Fruit fly (Drosophila melanogaster) whole organism, embryonic: Measurements from ENCODE around the gene VhaM9.7-d.
A peak's percentile ranks its signal among the peaks of the same experiment; 100 is the strongest.

Experiments
- Antp ChIP-seq: fragments of 200-800 bp; sonication (Bioruptor generic); optimal IDR thresholded peaks from 3 replicates; lab custom pipeline; 2016; ENCODE audit warnings: missing biosample characterization, missing genetic modification characterization
- BtbVII ChIP-seq: fragments of 200-800 bp; sonication (Bioruptor generic); optimal IDR thresholded peaks from 3 replicates; lab custom pipeline; 2017; ENCODE audit warnings: missing biosample characterization, mild to moderate bottlenecking, missing genetic modification characterization
- CG1024 ChIP-seq: fragments of 200-800 bp; sonication (Bioruptor generic); IDR thresholded peaks from 2 replicates; pipeline ENCODE4 v1.3.6; 2022; ENCODE audit warnings: missing biosample characterization, missing genetic modification characterization
- CG10267 ChIP-seq: fragments of 200-800 bp; sonication (Bioruptor generic); optimal IDR thresholded peaks from 2 replicates; lab custom pipeline; 2018; ENCODE audit warnings: missing biosample characterization, mild to moderate bottlenecking, missing genetic modification characterization, moderate library complexity
- CG12219 ChIP-seq: fragments of 200-800 bp; sonication (Bioruptor generic); optimal IDR thresholded peaks from 3 replicates; lab custom pipeline; 2018; ENCODE audit warnings: missing biosample characterization, mild to moderate bottlenecking, missing genetic modification characterization
- CG12659 ChIP-seq: fragments of 200-800 bp; sonication (Bioruptor generic); optimal IDR thresholded peaks from 3 replicates; lab custom pipeline; 2017; ENCODE audit warnings: mild to moderate bottlenecking, missing biosample characterization, missing genetic modification reagents, missing genetic modification characterization
- CG15073 ChIP-seq: fragments of 200-800 bp; sonication (Bioruptor generic); optimal IDR thresholded peaks from 2 replicates; lab custom pipeline; 2016; ENCODE audit warnings: missing biosample characterization, missing genetic modification characterization
- CG16813 ChIP-seq: fragments of 200-800 bp; sonication (Bioruptor generic); IDR thresholded peaks from 3 replicates; pipeline ENCODE4 v1.3.6; 2022; ENCODE audit warnings: missing biosample characterization, missing genetic modification characterization; ENCODE audit not compliant: partially characterized antibody
- CG17568 ChIP-seq: fragments of 200-800 bp; sonication (Bioruptor generic); optimal IDR thresholded peaks from 2 replicates; lab custom pipeline; 2018; ENCODE audit warnings: missing biosample characterization, mild to moderate bottlenecking, missing genetic modification characterization, moderate library complexity
- CG18262 ChIP-seq: fragments of 200-800 bp; optimal IDR thresholded peaks from 3 replicates; lab custom pipeline; 2019; ENCODE audit warnings: missing biosample characterization, mild to moderate bottlenecking, missing genetic modification characterization, moderate library complexity
- CG2199 ChIP-seq: fragments of 200-800 bp; sonication (Bioruptor generic); IDR thresholded peaks from 3 replicates; pipeline ENCODE4 v1.3.6; 2022; ENCODE audit warnings: missing biosample characterization, missing genetic modification characterization
- CG3065 ChIP-seq: fragments of 200-800 bp; sonication (Bioruptor generic); optimal IDR thresholded peaks from 2 replicates; lab custom pipeline; 2016; ENCODE audit warnings: missing biosample characterization, missing genetic modification characterization
- CG34376 ChIP-seq: fragments of 200-800 bp; sonication (Bioruptor generic); optimal IDR thresholded peaks from 2 replicates; lab custom pipeline; 2018; ENCODE audit warnings: missing biosample characterization, mild to moderate bottlenecking, missing genetic modification characterization
- CG4282 ChIP-seq: fragments of 200-800 bp; sonication (Bioruptor generic); optimal IDR thresholded peaks from 2 replicates; lab custom pipeline; 2016; ENCODE audit warnings: missing biosample characterization, missing genetic modification characterization
- CG9609 ChIP-seq: fragments of 200-800 bp; sonication (Bioruptor generic); optimal IDR thresholded peaks from 3 replicates; lab custom pipeline; 2016; ENCODE audit warnings: missing biosample characterization, missing genetic modification characterization
- CG9817 ChIP-seq: fragments of 200-800 bp; sonication (Bioruptor generic); optimal IDR thresholded peaks from 2 replicates; lab custom pipeline; 2018; ENCODE audit warnings: missing biosample characterization, mild to moderate bottlenecking, missing genetic modification characterization, moderate library complexity
- CHES-1-like ChIP-seq: fragments of 200-800 bp; sonication (Bioruptor generic); optimal IDR thresholded peaks from 2 replicates; lab custom pipeline; 2016; ENCODE audit warnings: missing biosample characterization, missing genetic modification characterization
- Chrac-16 ChIP-seq: fragments of 200-800 bp; sonication (Bioruptor generic); optimal IDR thresholded peaks from 3 replicates; lab custom pipeline; 2016; ENCODE audit warnings: missing biosample characterization, missing genetic modification characterization
- CoRest ChIP-seq: fragments of 200-800 bp; sonication (Bioruptor generic); optimal IDR thresholded peaks from 3 replicates; lab custom pipeline; 2018; ENCODE audit warnings: missing biosample characterization, mild to moderate bottlenecking, missing genetic modification characterization, moderate library complexity
- E2f2 ChIP-seq: fragments of 200-800 bp; sonication (Bioruptor generic); IDR thresholded peaks from 2 replicates; pipeline ENCODE4 v1.3.6; 2022; ENCODE audit warnings: missing biosample characterization, missing genetic modification characterization
- Fer1 ChIP-seq: fragments of 200-800 bp; sonication (Bioruptor generic); optimal IDR thresholded peaks from 2 replicates; lab custom pipeline; 2017; ENCODE audit warnings: missing biosample characterization, mild to moderate bottlenecking, missing genetic modification characterization
- H2.0 ChIP-seq: fragments of 200-800 bp; sonication (Bioruptor generic); IDR thresholded peaks from 2 replicates; pipeline ENCODE4 v1.3.6; 2022; ENCODE audit warnings: missing biosample characterization, missing genetic modification characterization
- HLH54F ChIP-seq: fragments of 200-800 bp; sonication (Bioruptor generic); optimal IDR thresholded peaks from 3 replicates; lab custom pipeline; 2016; ENCODE audit warnings: missing biosample characterization, missing genetic modification characterization
- MESR4 ChIP-seq: fragments of 200-800 bp; sonication (Bioruptor generic); optimal IDR thresholded peaks from 2 replicates; lab custom pipeline; 2018; ENCODE audit warnings: missing biosample characterization, mild to moderate bottlenecking, missing genetic modification characterization, moderate library complexity
- Mad ChIP-seq: fragments of 200-800 bp; sonication (Bioruptor generic); optimal IDR thresholded peaks from 2 replicates; lab custom pipeline; 2016; ENCODE audit warnings: missing biosample characterization, missing genetic modification characterization
- Myb ChIP-seq: fragments of 200-800 bp; sonication (Bioruptor generic); optimal IDR thresholded peaks from 2 replicates; lab custom pipeline; 2016; ENCODE audit warnings: missing biosample characterization, missing genetic modification characterization
- PHDP ChIP-seq: fragments of 200-800 bp; sonication (Bioruptor generic); optimal IDR thresholded peaks from 3 replicates; lab custom pipeline; 2018; ENCODE audit warnings: missing biosample characterization, mild to moderate bottlenecking, missing genetic modification characterization, moderate library complexity
- Stat92E ChIP-seq, 3 experiments: fragments of >200 bp in 2 of 3; fragments of 200-800 bp in 1 of 3; sonication (Bioruptor generic) in 1 of 3; optimal IDR thresholded peaks; 2 replicates each; lab custom pipeline; 2017 to 2019; ENCODE audit warnings: missing biosample characterization in 3 of 3, missing genetic modification characterization in 3 of 3, mild to moderate bottlenecking in 1 of 3, moderate library complexity in 1 of 3
- bab2 ChIP-seq: fragments of 200-800 bp; sonication (Bioruptor generic); optimal IDR thresholded peaks from 2 replicates; lab custom pipeline; 2016; ENCODE audit warnings: missing biosample characterization, missing genetic modification characterization
- bbx ChIP-seq: fragments of 200-800 bp; sonication (Bioruptor generic); IDR thresholded peaks from 2 replicates; pipeline ENCODE4 v1.3.6; 2022; ENCODE audit warnings: missing biosample characterization, missing genetic modification characterization; ENCODE audit not compliant: partially characterized antibody
- chm ChIP-seq: fragments of 200-800 bp; sonication (Bioruptor generic); IDR thresholded peaks from 2 replicates; pipeline ENCODE4 v1.3.6; 2022; ENCODE audit warnings: missing biosample characterization, missing genetic modification characterization
- ci ChIP-seq: fragments of 200-800 bp; sonication (Bioruptor generic); IDR thresholded peaks from 3 replicates; pipeline ENCODE4 v1.3.6; 2022; ENCODE audit warnings: missing biosample characterization, missing genetic modification characterization
- crc ChIP-seq: fragments of 200-800 bp; sonication (Bioruptor generic); optimal IDR thresholded peaks from 2 replicates; lab custom pipeline; 2016; ENCODE audit warnings: missing biosample characterization, missing genetic modification characterization
- emc ChIP-seq: fragments of 200-800 bp; sonication (Bioruptor generic); optimal IDR thresholded peaks from 2 replicates; lab custom pipeline; 2016; ENCODE audit warnings: missing biosample characterization, missing genetic modification characterization
- ems ChIP-seq: fragments of 200-800 bp; sonication (Bioruptor generic); optimal IDR thresholded peaks from 3 replicates; lab custom pipeline; 2016; ENCODE audit warnings: missing biosample characterization, missing genetic modification characterization
- grau ChIP-seq: fragments of 200-800 bp; optimal IDR thresholded peaks from 3 replicates; lab custom pipeline; 2019; ENCODE audit warnings: missing biosample characterization, mild to moderate bottlenecking, missing genetic modification characterization, moderate library complexity
- her ChIP-seq: fragments of 200-800 bp; sonication (Bioruptor generic); optimal IDR thresholded peaks from 2 replicates; lab custom pipeline; 2016; ENCODE audit warnings: missing biosample characterization, missing genetic modification characterization
- hkb ChIP-seq, 2 experiments: fragments of 200-800 bp in 1 of 2; fragments of >200 bp in 1 of 2; sonication (Bioruptor generic) in 1 of 2; IDR thresholded peaks in 1 of 2; optimal IDR thresholded peaks in 1 of 2; 2 replicates each; pipeline versions ENCODE4 v1.3.6 to Lab custom; 2017 to 2022; ENCODE audit warnings: missing biosample characterization in 1 of 2, missing genetic modification characterization in 1 of 2
- mld ChIP-seq: fragments of 200-800 bp; sonication (Bioruptor generic); IDR thresholded peaks from 3 replicates; pipeline ENCODE4 v1.3.6; 2022; ENCODE audit warnings: missing biosample characterization, missing genetic modification characterization; ENCODE audit not compliant: partially characterized antibody
- nerfin-2 ChIP-seq: fragments of 200-800 bp; sonication (Bioruptor generic); IDR thresholded peaks from 2 replicates; pipeline ENCODE4 v1.3.6; 2022; ENCODE audit warnings: missing biosample characterization, missing genetic modification characterization; ENCODE audit not compliant: partially characterized antibody
- oc ChIP-seq: fragments of 200-800 bp; sonication (Bioruptor generic); optimal IDR thresholded peaks from 2 replicates; lab custom pipeline; 2018; ENCODE audit warnings: missing biosample characterization, mild to moderate bottlenecking, missing genetic modification characterization, moderate library complexity
- pzg ChIP-seq: fragments of 200-800 bp; sonication (Bioruptor generic); optimal IDR thresholded peaks from 3 replicates; lab custom pipeline; 2018; ENCODE audit warnings: missing biosample characterization, mild to moderate bottlenecking, missing genetic modification characterization, moderate library complexity
- rib ChIP-seq: fragments of 200-800 bp; sonication (Bioruptor generic); IDR thresholded peaks from 2 replicates; pipeline ENCODE4 v1.3.6; 2022; ENCODE audit warnings: missing biosample characterization, missing genetic modification characterization
- row ChIP-seq: fragments of 200-800 bp; sonication (Bioruptor generic); IDR thresholded peaks from 3 replicates; pipeline ENCODE4 v1.3.6; 2022; ENCODE audit warnings: missing biosample characterization, missing genetic modification characterization
- tin ChIP-seq: fragments of 200-800 bp; sonication (Bioruptor generic); optimal IDR thresholded peaks from 3 replicates; lab custom pipeline; 2016; ENCODE audit warnings: missing biosample characterization, missing genetic modification characterization
- unpg ChIP-seq: fragments of 200-800 bp; sonication (Bioruptor generic); optimal IDR thresholded peaks from 3 replicates; lab custom pipeline; 2018; ENCODE audit warnings: missing biosample characterization, mild to moderate bottlenecking, missing genetic modification characterization, moderate library complexity
- vfl ChIP-seq: fragments of 200-800 bp; sonication (Bioruptor generic); optimal IDR thresholded peaks from 2 replicates; lab custom pipeline; 2016; ENCODE audit warnings: missing biosample characterization, missing genetic modification characterization

The VhaM9.7-d gene

DNA sequence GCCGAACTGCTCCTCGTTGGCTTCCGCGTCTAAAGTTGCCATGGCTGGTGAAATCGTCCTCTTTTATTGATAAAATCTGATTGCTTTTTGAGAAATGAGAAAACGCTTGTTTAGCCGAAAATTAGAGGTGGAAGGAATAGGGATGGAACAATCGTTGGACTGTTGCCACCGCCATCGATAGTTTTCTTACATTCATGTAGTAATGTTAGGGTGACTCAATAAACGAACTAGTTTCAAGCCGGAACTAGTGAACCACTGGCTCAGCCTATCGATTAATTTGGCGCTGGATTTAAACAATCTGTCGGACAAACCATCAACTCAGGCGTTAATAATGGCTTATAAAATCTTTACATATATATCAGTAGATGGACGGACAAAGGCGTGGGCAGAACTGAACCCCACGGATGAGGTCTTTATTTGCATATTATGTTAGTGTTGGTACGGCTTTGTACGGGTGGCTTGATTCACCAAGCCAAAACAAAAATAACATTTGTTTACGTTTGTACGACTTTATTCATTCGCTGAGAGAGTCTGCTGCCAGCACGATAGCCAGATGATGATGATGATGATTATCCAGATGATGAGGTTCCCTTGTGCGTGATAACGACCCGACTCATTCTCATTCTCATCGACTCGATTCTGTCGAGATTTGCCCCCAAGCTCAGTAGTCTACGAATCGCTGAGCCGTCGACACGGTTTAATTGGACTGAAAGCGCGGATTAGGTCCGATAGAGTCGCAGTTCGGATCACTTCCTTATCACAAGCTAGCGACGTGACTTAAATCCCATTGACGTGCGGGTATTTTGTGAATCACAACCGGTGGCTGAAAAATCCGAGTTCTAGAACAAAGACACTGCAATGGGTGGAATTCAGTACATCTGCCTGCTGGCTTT, 27.5 kb downstream of the VhaM9.7-d start, which contains the start of the genes Sf3a1 and Irc (continued):
- TF ChIP-seq tin (GFP tag; lab: Kevin White, UChicago) (peak; percentile 19), pzg (GFP tag; lab: Kevin White, UChicago) (peak; percentile 95), crc (GFP tag; lab: Kevin White, UChicago) (no peak), PHDP (tag; lab: Kevin White, UChicago) (peak; percentile 5), mld (GFP tag; lab: Robert Waterston, UW) (peak; percentile 91), CHES-1-like (GFP tag; lab: Kevin White, UChicago) (peak; percentile 36), CG15073 (GFP tag; lab: Kevin White, UChicago) (no peak), CG1024 (GFP tag; lab: Robert Waterston, UW) (no peak), CG12659 (GFP tag; lab: Kevin White, UChicago) (peak; percentile 59), grau (tag; lab: Kevin White, UChicago) (peak; percentile 30), CG3065 (GFP tag; lab: Kevin White, UChicago) (peak; percentile 30), CG10267 (tag; lab: Kevin White, UChicago) (peak; percentile 42), Fer1 (GFP tag; lab: Kevin White, UChicago) (peak; percentile 9), emc (GFP tag; lab: Kevin White, UChicago) (no peak), CG18262 (peak; percentile 3), CG34376 (peak; percentile 91), chm (GFP tag; lab: Robert Waterston, UW) (peak; percentile 5; the same call in 1 of the 2 replicates), ems (GFP tag; lab: Kevin White, UChicago) (peak; percentile 49), MESR4 (peak; percentile 65), CoRest (peak; percentile 31), her (GFP tag; lab: Kevin White, UChicago) (peak; percentile 73), bab2 (peak; percentile 13), Stat92E (GFP tag; optimal IDR thresholded peaks at IDR 0.05; lab: Kevin White, UChicago) (peak in 1 of 3 experiments; percentile 68), oc (tag; lab: Kevin White, UChicago) (peak; percentile 70), H2.0 (GFP tag; lab: Robert Waterston, UW) (no peak), E2f2 (peak; percentile 97), CG9609 (GFP tag; lab: Kevin White, UChicago) (peak; percentile 2), Antp (peak; percentile 19), bbx (GFP tag; lab: Robert Waterston, UW) (peak; percentile 97), CG16813 (GFP tag; lab: Robert Waterston, UW) (peak; percentile 93), Myb (GFP tag; lab: Kevin White, UChicago) (peak; percentile 41), CG9817 (tag; lab: Kevin White, UChicago) (peak; percentile 8), unpg (GFP tag; lab: Kevin White, UChicago) (peak; percentile 14), CG17568 (peak; percentile 100), HLH54F (GFP tag; lab: Kevin White, UChicago) (peak; percentile 13), rib (GFP tag; lab: Robert Waterston, UW) (0 out of 2 replicates have a peak, but pooled peaks have one; percentile 14), CG4282 (GFP tag; lab: Kevin White, UChicago) (peak; percentile 21), hkb (optimal IDR thresholded peaks at IDR 0.05; lab: Kevin White, UChicago) (peak; percentile 38), hkb (GFP tag; IDR thresholded peaks at IDR 0.05; lab: Robert Waterston, UW) (0 out of 2 replicates have a peak, but pooled peaks have one; percentile 27), vfl (peak; percentile 62), nerfin-2 (GFP tag; lab: Robert Waterston, UW) (peak; percentile 91), Mad (GFP tag; lab: Kevin White, UChicago) (peak; percentile 20), BtbVII (peak; percentile 0), CG12219 (GFP tag; lab: Kevin White, UChicago) (no peak), CG2199 (GFP tag; lab: Robert Waterston, UW) (peak; percentile 71; the same call in 1 of the 3 replicates), row (GFP tag; lab: Robert Waterston, UW) (peak; percentile 87), Chrac-16 (GFP tag; lab: Kevin White, UChicago) (peak; percentile 13), ci (GFP tag; lab: Robert Waterston, UW) (peak; percentile 14; the same call in 1 of the 3 replicates)
